Worm (Caenorhabditis elegans): ENCODE data around the gene F25E5.5.

Gene F25E5.5

ce11 chrV:7424336-7424735 is 22.7 kb upstream of the F25E5.5 start, which contains the start of gene F18E3.10:
Gene F18E3.10, minus strand, starts transcription at chrV:7424436.
- TF ChIP-seq odd-2 (tag; optimal IDR thresholded peaks at IDR 0.05) = no peak
- no peak for TF ChIP-seq gmeb-2 (tag; optimal IDR thresholded peaks at IDR 0.05)
- TF ChIP-seq hlh-15 (tag; optimal IDR thresholded peaks at IDR 0.05) = no peak

- TF ChIP-seq ceh-2 (tag; optimal IDR thresholded peaks at IDR 0.05) = no peak
- TF ChIP-seq ceh-14 (tag; optimal IDR thresholded peaks at IDR 0.05) = no peak
- no peak for TF ChIP-seq hlh-8 (tag; optimal IDR thresholded peaks at IDR 0.05)
- TF ChIP-seq fkh-10 (GFP tag; optimal IDR thresholded peaks at IDR 0.05) = no peak
- no peak for TF ChIP-seq sox-4 (tag; optimal IDR thresholded peaks at IDR 0.05)
- no peak for TF ChIP-seq zip-5 (tag; optimal IDR thresholded peaks at IDR 0.05)
- no peak for TF ChIP-seq fkh-6 (tag; optimal IDR thresholded peaks at IDR 0.05)
- TF ChIP-seq ttx-3 (tag; optimal IDR thresholded peaks at IDR 0.05) = no peak
- no peak for TF ChIP-seq ceh-19 (GFP tag; optimal IDR thresholded peaks at IDR 0.05)
Observed at ce11 chrV:7426594-7426993, 20.5 kb upstream of the F25E5.5 start, which contains the start of gene srw-68. Gene srw-68, minus strand, starts transcription at chrV:7426694.

DNA sequence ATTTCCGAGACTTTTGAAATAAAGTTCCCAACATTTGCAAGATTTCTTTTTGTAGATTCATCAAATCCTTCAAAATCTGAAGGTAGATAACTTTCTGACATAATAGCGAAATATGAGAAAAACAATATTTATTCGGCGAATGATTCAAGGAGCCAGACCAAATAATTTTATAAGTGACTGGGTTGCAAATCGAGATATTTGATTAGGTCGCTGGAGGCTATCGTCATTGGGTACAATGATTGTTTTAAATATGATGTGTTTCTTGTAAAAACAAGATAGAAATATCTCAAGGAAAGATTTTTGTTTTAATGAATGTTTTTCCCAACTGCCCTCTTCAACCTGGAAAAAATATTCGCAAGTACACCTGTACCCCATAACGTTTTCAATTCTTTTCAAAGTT is 18.2 kb upstream of the F25E5.5 start, which contains the start of gene srw-69:
TSS of gene srw-69 (minus strand) at position 101 of the 400 bp plus-strand sequence.
- TF ChIP-seq lim-6 (tag; optimal IDR thresholded peaks at IDR 0.05) (no peak), ceh-22 (tag; optimal IDR thresholded peaks at IDR 0.05) (no peak), ztf-16 (tag; optimal IDR thresholded peaks at IDR 0.05) (no peak), rnt-1 (tag; optimal IDR thresholded peaks at IDR 0.05) (no peak), ref-2 (tag; optimal IDR thresholded peaks at IDR 0.05) (no peak), hlh-8 (tag; optimal IDR thresholded peaks at IDR 0.05) (no peak), nhr-11 (tag; optimal IDR thresholded peaks at IDR 0.05) (no peak), dve-1 (tag; optimal IDR thresholded peaks at IDR 0.05) (no peak), K09A11.1 (tag; optimal IDR thresholded peaks at IDR 0.05; ENCODE audit: insufficient read depth) (no peak)

DNA sequence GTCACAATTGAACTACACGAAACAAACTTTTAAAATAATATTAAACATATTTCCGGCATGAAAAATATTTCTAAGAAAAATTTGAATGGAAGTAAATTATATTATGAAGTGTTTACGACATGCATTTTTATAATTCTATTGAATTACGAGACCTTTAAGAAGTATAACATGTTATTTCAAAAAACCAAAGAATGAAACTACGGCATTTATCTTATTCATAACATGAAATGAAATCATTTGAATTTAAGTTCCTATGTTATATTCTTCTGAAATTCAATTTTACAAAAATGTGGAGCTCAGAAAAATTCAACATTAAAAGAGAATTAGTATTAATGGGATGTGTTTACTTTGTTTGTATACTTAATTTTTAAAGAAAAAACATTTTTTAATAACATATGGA is 16.0 kb upstream of the F25E5.5 start, which contains the start of gene srw-71:
TSS of gene srw-71 (minus strand) at position 101 of the 400 bp plus-strand sequence.
- TF ChIP-seq madf-2 (tag; optimal IDR thresholded peaks at IDR 0.05) = no peak
- TF ChIP-seq che-1 (tag; optimal IDR thresholded peaks at IDR 0.05) = no peak
- TF ChIP-seq pha-2 (tag; optimal IDR thresholded peaks at IDR 0.05) = no peak
- TF ChIP-seq odd-2 (tag; optimal IDR thresholded peaks at IDR 0.05) = no peak
- TF ChIP-seq ets-4 (tag; optimal IDR thresholded peaks at IDR 0.05) = no peak
- TF ChIP-seq ttx-3 (tag; optimal IDR thresholded peaks at IDR 0.05) = no peak
- no peak for TF ChIP-seq hlh-13 (GFP tag; optimal IDR thresholded peaks at IDR 0.05)
- TF ChIP-seq ceh-31 (tag; optimal IDR thresholded peaks at IDR 0.05) = no peak

DNA sequence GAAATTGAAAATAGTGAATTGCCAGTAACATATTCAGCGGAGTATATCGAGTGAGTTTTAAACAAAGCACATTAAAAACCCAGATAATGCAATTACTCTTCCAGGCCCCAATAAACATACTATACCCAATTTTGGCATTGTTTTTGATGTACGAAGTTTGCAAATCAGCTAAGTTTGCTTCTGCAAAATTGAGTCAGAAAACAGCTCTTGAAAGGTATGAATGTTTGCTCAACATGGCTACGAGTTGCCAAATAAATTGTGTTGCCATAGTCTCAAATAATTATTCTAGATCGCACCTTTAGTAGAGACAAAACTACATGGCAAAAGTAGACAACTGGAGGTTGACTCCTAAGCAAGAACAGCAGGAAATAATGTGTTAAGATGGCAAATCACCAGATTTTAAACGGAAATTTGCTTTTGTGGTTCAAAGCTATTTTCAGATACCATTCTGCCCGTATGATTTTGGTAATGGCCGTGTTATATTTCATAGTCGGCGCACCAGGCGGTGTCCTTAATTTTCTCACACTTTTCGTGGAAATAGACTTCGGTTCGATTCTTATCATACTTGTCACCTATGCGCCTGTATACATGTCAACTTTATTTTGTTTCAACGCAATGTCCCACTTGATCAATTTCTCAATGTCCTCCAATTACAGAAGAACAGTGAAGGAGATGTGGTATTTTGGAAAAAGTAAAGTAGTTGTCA is 14.5 kb upstream of the F25E5.5 start:
- TF ChIP-seq ceh-24 (tag; optimal IDR thresholded peaks at IDR 0.05) = no peak
- TF ChIP-seq eyg-1 (tag; optimal IDR thresholded peaks at IDR 0.05) = no peak
- TF ChIP-seq T23F11.4 (GFP tag; optimal IDR thresholded peaks at IDR 0.05) = no peak
- TF ChIP-seq K09A11.1 (tag; optimal IDR thresholded peaks at IDR 0.05; ENCODE audit: insufficient read depth) = no peak
- no peak for TF ChIP-seq hlh-6 (tag; optimal IDR thresholded peaks at IDR 0.05)
- no peak for TF ChIP-seq nhr-11 (tag; optimal IDR thresholded peaks at IDR 0.05)

- TF ChIP-seq Y22D7AL.16 (tag; optimal IDR thresholded peaks at IDR 0.05) (no peak), lin-11 (tag; optimal IDR thresholded peaks at IDR 0.05) (no peak), ceh-14 (tag; optimal IDR thresholded peaks at IDR 0.05) (no peak), ceh-34 (tag; optimal IDR thresholded peaks at IDR 0.05) (no peak), unc-55 (GFP tag; optimal IDR thresholded peaks at IDR 0.05) (peak; percentile 19)
Observed at ce11 chrV:7434805-7435363, 12.2 kb upstream of the F25E5.5 start.

Data from whole organism, late embryonic.